Worm (Caenorhabditis elegans) whole organism, L4 larva: ENCODE results near the gene nrf-6.

ENCODE experiments used
- D1046.2 ChIP-seq: fragments of 200-800 bp; sonication (Bioruptor generic); IDR thresholded peaks from 2 replicates; pipeline ENCODE4 v1.3.6; 2022; ENCODE audit warnings: missing genetic modification characterization, missing compliant biosample characterization
- F10B5.3 ChIP-seq: sonication (generic microtip); optimal IDR thresholded peaks from 2 replicates; lab custom pipeline; 2016; ENCODE audit warnings: mild to moderate bottlenecking, missing genetic modification characterization, missing compliant biosample characterization
- F37D6.2 ChIP-seq: sonication (generic microtip); optimal IDR thresholded peaks from 2 replicates; lab custom pipeline; 2016; ENCODE audit warnings: mild to moderate bottlenecking, missing genetic modification characterization, missing compliant biosample characterization
- F44E2.7 ChIP-seq: fragments of 200-800 bp; sonication (Bioruptor generic); IDR thresholded peaks from 2 replicates; pipeline ENCODE4 v2.1.2; 2022; ENCODE audit warnings: missing genetic modification characterization, missing compliant biosample characterization
- F49E8.2 ChIP-seq: sonication (generic microtip); optimal IDR thresholded peaks from 2 replicates; lab custom pipeline; 2016; ENCODE audit warnings: missing compliant biosample characterization, mild to moderate bottlenecking, missing genetic modification characterization, borderline replicate concordance
- T20F7.1 ChIP-seq: fragments of 200-800 bp; sonication (Bioruptor generic); optimal IDR thresholded peaks from 2 replicates; lab custom pipeline; 2018; ENCODE audit warnings: mild to moderate bottlenecking, missing genetic modification characterization, missing compliant biosample characterization
- Y105C5A.15 ChIP-seq: fragments of 200-800 bp; sonication (Bioruptor generic); IDR thresholded peaks from 2 replicates; pipeline ENCODE4 v1.3.6; 2022; ENCODE audit warnings: missing genetic modification characterization, missing compliant biosample characterization
- Y5F2A.4 ChIP-seq: fragments of 200-800 bp; sonication (Bioruptor generic); optimal IDR thresholded peaks from 2 replicates; lab custom pipeline; 2018; ENCODE audit warnings: mild to moderate bottlenecking, missing genetic modification characterization, missing compliant biosample characterization
- ZK546.5 ChIP-seq, 2 experiments: sonication (generic microtip); optimal IDR thresholded peaks; 2 replicates each; lab custom pipeline; 2017; ENCODE audit warnings: missing biosample characterization in 2 of 2, missing genetic modification characterization in 2 of 2
- aha-1 ChIP-seq: fragments of 150-350 bp; peaks from one replicate; lab custom pipeline; 2014; ENCODE audit warnings: missing biosample characterization, missing genetic modification characterization
- attf-4 ChIP-seq: sonication (generic microtip); optimal IDR thresholded peaks from 3 replicates; lab custom pipeline; 2017; ENCODE audit warnings: missing biosample characterization, missing genetic modification characterization
- ceh-20 ChIP-seq: fragments of 200-800 bp; sonication (Bioruptor generic); IDR thresholded peaks from 2 replicates; pipeline ENCODE4 v1.3.6; 2022; ENCODE audit warnings: missing genetic modification reagents, missing genetic modification characterization, missing compliant biosample characterization
- ceh-44 ChIP-seq: fragments of 200-800 bp; sonication (Bioruptor generic); IDR thresholded peaks from 2 replicates; pipeline ENCODE4 v1.3.6; 2022; ENCODE audit warnings: missing genetic modification reagents, missing genetic modification characterization, missing compliant biosample characterization
- ceh-82 ChIP-seq: sonication (generic microtip); optimal IDR thresholded peaks from 2 replicates; lab custom pipeline; 2017; ENCODE audit warnings: missing biosample characterization, missing genetic modification characterization
- cey-2 ChIP-seq: sonication (generic microtip); optimal IDR thresholded peaks from 3 replicates; lab custom pipeline; 2017; ENCODE audit warnings: missing genetic modification characterization, mild to moderate bottlenecking, missing compliant biosample characterization, antibody characterized with exemption, borderline replicate concordance; ENCODE audit not compliant: insufficient read depth
- ctbp-1 ChIP-seq: fragments of 200-800 bp; sonication (Bioruptor generic); IDR thresholded peaks from 2 replicates; pipeline ENCODE4 v1.3.6; 2022; ENCODE audit warnings: missing genetic modification reagents, missing genetic modification characterization, missing compliant biosample characterization
- daf-19 ChIP-seq: fragments of 200-800 bp; sonication (Bioruptor generic); conservative IDR thresholded peaks from 2 replicates; pipeline ENCODE4 v1.3.6; 2022; ENCODE audit warnings: missing genetic modification characterization, missing compliant biosample characterization
- daf-8 ChIP-seq: fragments of 200-800 bp; sonication (Bioruptor generic); IDR thresholded peaks from 2 replicates; pipeline ENCODE4 v1.3.6; 2022; ENCODE audit warnings: missing genetic modification characterization, missing compliant biosample characterization
- dmd-8 ChIP-seq: fragments of 200-800 bp; sonication (Bioruptor generic); IDR thresholded peaks from 2 replicates; pipeline ENCODE4 v1.3.6; 2022; ENCODE audit warnings: missing genetic modification characterization, missing compliant biosample characterization
- duxl-1 ChIP-seq: sonication (generic microtip); optimal IDR thresholded peaks from 2 replicates; lab custom pipeline; 2016; ENCODE audit warnings: mild to moderate bottlenecking, missing genetic modification characterization, moderate library complexity, missing compliant biosample characterization; ENCODE audit not compliant: poor library complexity
- dve-1 ChIP-seq: sonication (generic microtip); optimal IDR thresholded peaks from 2 replicates; lab custom pipeline; 2017; ENCODE audit warnings: antibody characterized with exemption, mild to moderate bottlenecking, missing genetic modification characterization, missing compliant biosample characterization; ENCODE audit not compliant: insufficient read depth
- egl-27 ChIP-seq: sonication (generic microtip); optimal IDR thresholded peaks from 3 replicates; lab custom pipeline; 2017; ENCODE audit warnings: missing biosample characterization, missing genetic modification reagents, missing genetic modification characterization
- fkh-10 ChIP-seq: fragments of 150-350 bp; optimal IDR thresholded peaks from 2 replicates; lab custom pipeline; 2014; ENCODE audit warnings: missing biosample characterization, missing genetic modification reagents, missing genetic modification characterization
- gei-8 ChIP-seq: fragments of 200-800 bp; sonication (Bioruptor generic); optimal IDR thresholded peaks from 2 replicates; lab custom pipeline; 2018; ENCODE audit warnings: mild to moderate bottlenecking, missing genetic modification characterization, missing compliant biosample characterization
- hif-1 ChIP-seq, 2 experiments: sonication (generic microtip); optimal IDR thresholded peaks; 2 replicates each; lab custom pipeline; 2016 to 2017; ENCODE audit warnings: missing compliant biosample characterization in 2 of 2, missing genetic modification characterization in 2 of 2, missing genetic modification reagents in 2 of 2, missing genotype in 2 of 2, mild to moderate bottlenecking in 1 of 2
- jun-1 ChIP-seq: fragments of 150-350 bp; optimal IDR thresholded peaks from 2 replicates; lab custom pipeline; 2014; ENCODE audit warnings: missing biosample characterization, missing genetic modification reagents, missing genetic modification characterization
- lin-38 ChIP-seq: fragments of 200-800 bp; sonication (Bioruptor generic); IDR thresholded peaks from 2 replicates; pipeline ENCODE4 v1.3.6; 2022; ENCODE audit warnings: missing genetic modification reagents, missing genetic modification characterization, missing compliant biosample characterization
- lin-39 ChIP-seq: fragments of 150-350 bp; optimal IDR thresholded peaks from 2 replicates; lab custom pipeline; 2014; ENCODE audit warnings: missing biosample characterization, missing genetic modification reagents, missing genetic modification characterization
- madf-9 ChIP-seq: fragments of 200-800 bp; sonication (Bioruptor generic); conservative IDR thresholded peaks from 2 replicates; pipeline ENCODE4 v1.3.6; 2022; ENCODE audit warnings: missing genetic modification reagents, missing genetic modification characterization, missing compliant biosample characterization
- mdl-1 ChIP-seq, 2 experiments: fragments of 150-350 bp in 1 of 2; sonication (generic microtip) in 1 of 2; optimal IDR thresholded peaks; 2 replicates each; lab custom pipeline; 2014 to 2017; ENCODE audit warnings: missing biosample characterization in 2 of 2, missing genetic modification characterization in 2 of 2
- mep-1 ChIP-seq: fragments of 150-350 bp; sonication (generic microtip); optimal IDR thresholded peaks from 3 replicates; lab custom pipeline; 2014; ENCODE audit warnings: missing biosample characterization, missing genetic modification characterization
- mes-2 ChIP-seq: sonication (generic microtip); optimal IDR thresholded peaks from 2 replicates; lab custom pipeline; 2016; ENCODE audit warnings: missing genotype, mild to moderate bottlenecking, missing genetic modification characterization, missing compliant biosample characterization; ENCODE audit not compliant: poor library complexity, severe bottlenecking
- nhr-10 ChIP-seq: fragments of 150-350 bp; optimal IDR thresholded peaks from 2 replicates; lab custom pipeline; 2014; ENCODE audit warnings: missing biosample characterization, missing genetic modification characterization
- nhr-11 ChIP-seq: fragments of 150-350 bp; optimal IDR thresholded peaks from 2 replicates; lab custom pipeline; 2014; ENCODE audit warnings: missing biosample characterization, missing genetic modification characterization
- nhr-111 ChIP-seq: fragments of 200-800 bp; sonication (Bioruptor generic); optimal IDR thresholded peaks from 2 replicates; lab custom pipeline; 2018; ENCODE audit warnings: mild to moderate bottlenecking, missing genetic modification characterization, missing compliant biosample characterization
- nhr-237 ChIP-seq: sonication (generic microtip); optimal IDR thresholded peaks from 2 replicates; lab custom pipeline; 2017; ENCODE audit warnings: missing biosample characterization, missing genetic modification characterization
- nhr-25 ChIP-seq: sonication (generic microtip); optimal IDR thresholded peaks from 2 replicates; lab custom pipeline; 2017; ENCODE audit warnings: missing genetic modification characterization, mild to moderate bottlenecking, missing compliant biosample characterization, antibody characterized with exemption, moderate library complexity, borderline replicate concordance; ENCODE audit not compliant: insufficient read depth
- nhr-28 ChIP-seq: fragments of 150-350 bp; optimal IDR thresholded peaks from 2 replicates; lab custom pipeline; 2014; ENCODE audit warnings: missing biosample characterization, missing genetic modification characterization
- nhr-41 ChIP-seq: fragments of 200-800 bp; sonication (Bioruptor generic); IDR thresholded peaks from 2 replicates; pipeline ENCODE4 v1.3.6; 2022; ENCODE audit warnings: missing genetic modification reagents, missing genetic modification characterization, missing compliant biosample characterization
- nhr-42 ChIP-seq: fragments of 200-800 bp; sonication (Bioruptor generic); IDR thresholded peaks from 2 replicates; pipeline ENCODE4 v1.3.6; 2022; ENCODE audit warnings: missing genetic modification characterization, missing compliant biosample characterization
- nhr-48 ChIP-seq: sonication (generic microtip); optimal IDR thresholded peaks from 2 replicates; lab custom pipeline; 2016; ENCODE audit warnings: mild to moderate bottlenecking, missing genetic modification characterization, missing compliant biosample characterization
- nhr-77 ChIP-seq: fragments of 150-350 bp; optimal IDR thresholded peaks from 2 replicates; lab custom pipeline; 2014; ENCODE audit warnings: missing biosample characterization, missing genetic modification characterization
- pha-4 ChIP-seq, 2 experiments: fragments of 150-350 bp in 1 of 2; fragments of 200-800 bp in 1 of 2; sonication (Bioruptor generic) in 1 of 2; IDR thresholded peaks in 1 of 2; optimal IDR thresholded peaks in 1 of 2; 2 replicates each; pipeline versions ENCODE4 v1.3.6 to Lab custom; 2014 to 2022; ENCODE audit warnings: missing genetic modification characterization in 2 of 2, missing genetic modification reagents in 2 of 2, missing biosample characterization in 1 of 2, missing compliant biosample characterization in 1 of 2
- pqm-1 ChIP-seq: sonication (generic microtip); optimal IDR thresholded peaks from 2 replicates; lab custom pipeline; 2017; ENCODE audit warnings: missing biosample characterization, missing genetic modification characterization
- saeg-2 ChIP-seq: fragments of 200-800 bp; sonication (Bioruptor generic); IDR thresholded peaks from 2 replicates; pipeline ENCODE4 v1.3.6; 2022; ENCODE audit warnings: missing genetic modification reagents, missing genetic modification characterization, missing compliant biosample characterization
- set-16 ChIP-seq: fragments of 200-800 bp; sonication (Bioruptor generic); IDR thresholded peaks from 2 replicates; pipeline ENCODE4 v1.3.6; 2022; ENCODE audit warnings: missing genetic modification reagents, missing genetic modification characterization, missing compliant biosample characterization
- snpc-1.2 ChIP-seq: fragments of 200-800 bp; sonication (Bioruptor generic); IDR thresholded peaks from 2 replicates; pipeline ENCODE4 v1.3.6; 2022; ENCODE audit warnings: missing genetic modification reagents, missing genetic modification characterization, missing compliant biosample characterization
- zfp-3 ChIP-seq: fragments of 200-800 bp; sonication (Bioruptor generic); conservative IDR thresholded peaks from 2 replicates; pipeline ENCODE4 v1.3.6; 2022; ENCODE audit warnings: missing genetic modification reagents, missing genetic modification characterization, missing compliant biosample characterization
- zip-11 ChIP-seq: fragments of 200-800 bp; sonication (Bioruptor generic); IDR thresholded peaks from 2 replicates; pipeline ENCODE4 v1.3.6; 2022; ENCODE audit warnings: missing genetic modification characterization, missing compliant biosample characterization
- zip-2 ChIP-seq: fragments of 150-350 bp; optimal IDR thresholded peaks from 2 replicates; lab custom pipeline; 2014; ENCODE audit warnings: missing biosample characterization, missing genetic modification characterization
- ztf-7 ChIP-seq: fragments of 150-350 bp; optimal IDR thresholded peaks from 2 replicates; lab custom pipeline; 2014; ENCODE audit warnings: missing biosample characterization, missing genetic modification characterization

nrf-6 gene

DNA sequence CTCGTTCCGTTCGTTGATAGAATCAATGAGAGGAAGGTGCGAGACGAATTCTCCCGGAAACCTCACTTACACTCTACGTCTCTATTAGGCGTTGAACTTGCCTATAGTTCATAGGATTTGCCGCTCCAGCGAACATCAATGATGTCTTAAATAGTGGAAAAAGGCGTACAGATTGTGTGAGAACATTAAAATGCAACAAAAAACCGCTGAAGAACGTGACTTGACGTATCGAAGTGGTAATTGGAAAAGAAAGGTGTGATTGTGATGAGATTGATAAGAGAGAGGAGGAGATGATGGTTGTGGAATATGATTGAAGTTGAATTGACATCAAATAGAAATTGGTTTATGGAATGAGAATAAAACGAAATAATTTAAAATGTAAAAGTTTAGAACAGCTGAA, 1.5 kb upstream of the nrf-6 start (continued):
- no peak for TF ChIP-seq snpc-1.2 (GFP tag; lab: Robert Waterston, UW)
- no peak for TF ChIP-seq dmd-8 (GFP tag; lab: Robert Waterston, UW)
- no peak for TF ChIP-seq ceh-44 (GFP tag; lab: Robert Waterston, UW)
- no peak for TF ChIP-seq F49E8.2 (tag; lab: Kevin White, UChicago)
- no peak for TF ChIP-seq hif-1 (tag; optimal IDR thresholded peaks at IDR 0.05; lab: Kevin White, UChicago)
- no peak for TF ChIP-seq pha-4 (GFP tag; IDR thresholded peaks at IDR 0.05; lab: Robert Waterston, UW)
- TF ChIP-seq pha-4 (tag; optimal IDR thresholded peaks at IDR 0.05; lab: Kevin White, UChicago) = no peak
- TF ChIP-seq lin-39 = no peak
- TF ChIP-seq mdl-1 (tag; optimal IDR thresholded peaks at IDR 0.05; lab: Kevin White, UChicago) = peak in 1 of 2 experiments; percentile 5
- no peak for TF ChIP-seq nhr-77 (tag; lab: Kevin White, UChicago)
- TF ChIP-seq zfp-3 (GFP tag; lab: Robert Waterston, UW) = no peak
- no peak for TF ChIP-seq nhr-41 (GFP tag; lab: Robert Waterston, UW)
- peak; percentile 21 for TF ChIP-seq nhr-28 (tag; lab: Kevin White, UChicago)
- no peak for TF ChIP-seq F37D6.2
- TF ChIP-seq T20F7.1 (GFP tag; lab: Kevin White, UChicago) = no peak
- no peak for TF ChIP-seq nhr-10 (tag; lab: Kevin White, UChicago)
- no peak for TF ChIP-seq jun-1 (tag; lab: Kevin White, UChicago)
- TF ChIP-seq nhr-111 = no peak
- TF ChIP-seq Y105C5A.15 (GFP tag; lab: Robert Waterston, UW) = no peak
- TF ChIP-seq lin-38 (GFP tag; lab: Robert Waterston, UW) = no peak
- no peak for TF ChIP-seq nhr-237 (tag; lab: Kevin White, UChicago)
- TF ChIP-seq cey-2 (tag; lab: Kevin White, UChicago) = no peak
- TF ChIP-seq ceh-82 = no peak
- no peak for TF ChIP-seq zip-11 (GFP tag; lab: Robert Waterston, UW)
- TF ChIP-seq saeg-2 = no peak
- no peak for TF ChIP-seq ZK546.5 (tag; optimal IDR thresholded peaks at IDR 0.05; lab: Kevin White, UChicago)
- no peak for TF ChIP-seq zip-2 (tag; lab: Kevin White, UChicago)
- no peak for TF ChIP-seq D1046.2 (GFP tag; lab: Robert Waterston, UW)
- TF ChIP-seq mes-2 (tag; lab: Kevin White, UChicago) = peak; percentile 10
- TF ChIP-seq madf-9 (GFP tag; lab: Robert Waterston, UW) = peak; percentile 14; the same call in 1 of the 2 replicates
- TF ChIP-seq nhr-48 (tag; lab: Kevin White, UChicago) = peak; percentile 19
- no peak for TF ChIP-seq attf-4 (tag; lab: Kevin White, UChicago)
- no peak for TF ChIP-seq daf-19 (GFP tag; lab: Robert Waterston, UW)
- TF ChIP-seq nhr-25 (tag; lab: Kevin White, UChicago) = no peak
- no peak for TF ChIP-seq F44E2.7 (GFP tag; lab: Robert Waterston, UW)
- no peak for TF ChIP-seq ztf-7
- no peak for TF ChIP-seq egl-27 (tag; lab: Kevin White, UChicago)
- TF ChIP-seq dve-1 (tag; lab: Kevin White, UChicago) = peak; percentile 25
- peak; percentile 17 for TF ChIP-seq pqm-1
- no peak for TF ChIP-seq gei-8 (GFP tag; lab: Kevin White, UChicago)
- TF ChIP-seq nhr-42 (GFP tag; lab: Robert Waterston, UW) = no peak
- TF ChIP-seq duxl-1 = no peak
- no peak for TF ChIP-seq Y5F2A.4 (GFP tag; lab: Kevin White, UChicago)
- no peak for TF ChIP-seq mep-1
- TF ChIP-seq nhr-11 = no peak
- TF ChIP-seq set-16 (GFP tag; lab: Robert Waterston, UW) = no peak
- TF ChIP-seq fkh-10 (GFP tag; lab: Kevin White, UChicago) = no peak
- TF ChIP-seq F10B5.3 (tag; lab: Kevin White, UChicago) = no peak
- TF ChIP-seq ctbp-1 (GFP tag; lab: Robert Waterston, UW) = no peak
- TF ChIP-seq ceh-20 (GFP tag; lab: Robert Waterston, UW) = peak; percentile 68; the same call in 1 of the 2 replicates
- TF ChIP-seq aha-1 (tag; lab: Kevin White, UChicago) = peak; percentile 59
- no peak for TF ChIP-seq daf-8 (GFP tag; lab: Robert Waterston, UW)
